Fruit fly (Drosophila melanogaster) whole organism, embryonic: ENCODE data around the gene SdhC.

Experiments used
- Ada2b ChIP-seq: fragments of 200-800 bp; sonication (Bioruptor generic); IDR thresholded peaks from 2 replicates; pipeline ENCODE4 v1.3.6; 2022; ENCODE audit warnings: missing biosample characterization, missing genetic modification characterization
- CG10959 ChIP-seq: fragments of 200-800 bp; sonication (Bioruptor generic); IDR thresholded peaks from 2 replicates; pipeline ENCODE4 v1.3.6; 2022; ENCODE audit warnings: missing biosample characterization, missing genetic modification characterization
- CG11247 ChIP-seq: fragments of 200-800 bp; sonication (Bioruptor generic); IDR thresholded peaks from 2 replicates; pipeline ENCODE4 v1.3.6; 2022; ENCODE audit warnings: missing biosample characterization, missing genetic modification characterization
- CG12071 ChIP-seq: fragments of 200-800 bp; sonication (Bioruptor generic); optimal IDR thresholded peaks from 3 replicates; lab custom pipeline; 2018; ENCODE audit warnings: missing biosample characterization, mild to moderate bottlenecking, missing genetic modification characterization
- CG12942 ChIP-seq: fragments of 200-800 bp; sonication (Bioruptor generic); optimal IDR thresholded peaks from 3 replicates; lab custom pipeline; 2016; ENCODE audit warnings: missing biosample characterization, missing genetic modification characterization
- CG15269 ChIP-seq: fragments of 200-800 bp; sonication (Bioruptor generic); optimal IDR thresholded peaks from 2 replicates; lab custom pipeline; 2018; ENCODE audit warnings: missing biosample characterization, mild to moderate bottlenecking, missing genetic modification characterization, moderate library complexity
- CG15479 ChIP-seq: fragments of 200-800 bp; sonication (Bioruptor generic); optimal IDR thresholded peaks from 3 replicates; lab custom pipeline; 2019; ENCODE audit warnings: missing biosample characterization, mild to moderate bottlenecking, missing genetic modification characterization, moderate library complexity
- CG1602 ChIP-seq: fragments of 200-800 bp; sonication (Bioruptor generic); optimal IDR thresholded peaks from 3 replicates; lab custom pipeline; 2016; ENCODE audit warnings: missing biosample characterization, missing genetic modification characterization
- CG16779 ChIP-seq: fragments of 200-800 bp; sonication (Bioruptor generic); IDR thresholded peaks from 2 replicates; pipeline ENCODE4 v1.3.6; 2022; ENCODE audit warnings: missing biosample characterization, missing genetic modification characterization
- CG17359 ChIP-seq: fragments of 200-800 bp; sonication (Bioruptor generic); optimal IDR thresholded peaks from 3 replicates; lab custom pipeline; 2018; ENCODE audit warnings: missing biosample characterization, mild to moderate bottlenecking, missing genetic modification characterization, moderate library complexity
- CG18262 ChIP-seq: fragments of 200-800 bp; optimal IDR thresholded peaks from 3 replicates; lab custom pipeline; 2019; ENCODE audit warnings: missing biosample characterization, mild to moderate bottlenecking, missing genetic modification characterization, moderate library complexity
- CG18619 ChIP-seq: fragments of 200-800 bp; sonication (Bioruptor generic); optimal IDR thresholded peaks from 3 replicates; lab custom pipeline; 2017; ENCODE audit warnings: missing biosample characterization, mild to moderate bottlenecking, missing genetic modification characterization
- CG31388 ChIP-seq: fragments of 200-800 bp; sonication (Bioruptor generic); optimal IDR thresholded peaks from 2 replicates; lab custom pipeline; 2016; ENCODE audit warnings: missing biosample characterization, missing genetic modification characterization
- CG3281 ChIP-seq: fragments of 200-800 bp; sonication (Bioruptor generic); optimal IDR thresholded peaks from 3 replicates; lab custom pipeline; 2017; ENCODE audit warnings: missing biosample characterization, mild to moderate bottlenecking, missing genetic modification characterization
- CG4282 ChIP-seq: fragments of 200-800 bp; sonication (Bioruptor generic); optimal IDR thresholded peaks from 2 replicates; lab custom pipeline; 2016; ENCODE audit warnings: missing biosample characterization, missing genetic modification characterization
- CG4360 ChIP-seq: fragments of 200-800 bp; sonication (Bioruptor generic); IDR thresholded peaks from 2 replicates; pipeline ENCODE4 v1.3.6; 2022; ENCODE audit warnings: missing biosample characterization, missing genetic modification characterization
- CG6791 ChIP-seq: fragments of 200-800 bp; sonication (Bioruptor generic); IDR thresholded peaks from 3 replicates; pipeline ENCODE4 v1.3.6; 2022; ENCODE audit warnings: missing biosample characterization, missing genetic modification characterization; ENCODE audit not compliant: partially characterized antibody
- CG7556 ChIP-seq: fragments of 200-800 bp; sonication (Bioruptor generic); optimal IDR thresholded peaks from 2 replicates; lab custom pipeline; 2017; ENCODE audit warnings: missing biosample characterization, mild to moderate bottlenecking, missing genetic modification characterization
- CG8924 ChIP-seq: fragments of 200-800 bp; optimal IDR thresholded peaks from 3 replicates; lab custom pipeline; 2019; ENCODE audit warnings: missing biosample characterization, mild to moderate bottlenecking, missing genetic modification characterization, moderate library complexity
- CrebB ChIP-seq: fragments of 200-800 bp; sonication (Bioruptor generic); optimal IDR thresholded peaks from 3 replicates; lab custom pipeline; 2018; ENCODE audit warnings: missing biosample characterization, mild to moderate bottlenecking, missing genetic modification characterization
- D ChIP-seq, 2 experiments: fragments of 200-800 bp in 1 of 2; fragments of >200 bp in 1 of 2; sonication (Bioruptor generic) in 1 of 2; optimal IDR thresholded peaks; 2 replicates in 1 of 2; 3 replicates in 1 of 2; lab custom pipeline; 2017; ENCODE audit warnings: mild to moderate bottlenecking in 1 of 2, missing biosample characterization in 1 of 2, missing genetic modification characterization in 1 of 2, missing genetic modification reagents in 1 of 2
- Deaf1 ChIP-seq: fragments of 200-800 bp; optimal IDR thresholded peaks from 3 replicates; lab custom pipeline; 2019; ENCODE audit warnings: missing biosample characterization, mild to moderate bottlenecking, missing genetic modification characterization, moderate library complexity
- Dip3 ChIP-seq: fragments of 200-800 bp; sonication (Bioruptor generic); optimal IDR thresholded peaks from 3 replicates; lab custom pipeline; 2016; ENCODE audit warnings: missing biosample characterization, missing genetic modification characterization
- GATAe ChIP-seq: fragments of 200-800 bp; sonication (Bioruptor generic); conservative IDR thresholded peaks from 2 replicates; pipeline ENCODE4 v1.3.6; 2022; ENCODE audit warnings: missing biosample characterization, missing genetic modification characterization
- HLH54F ChIP-seq: fragments of 200-800 bp; sonication (Bioruptor generic); optimal IDR thresholded peaks from 3 replicates; lab custom pipeline; 2016; ENCODE audit warnings: missing biosample characterization, missing genetic modification characterization
- HmgZ ChIP-seq: fragments of 200-800 bp; sonication (Bioruptor generic); optimal IDR thresholded peaks from 2 replicates; lab custom pipeline; 2018; ENCODE audit warnings: missing biosample characterization, mild to moderate bottlenecking, missing genetic modification characterization
- Hmx ChIP-seq: fragments of 200-800 bp; sonication (Bioruptor generic); optimal IDR thresholded peaks from 2 replicates; lab custom pipeline; 2016; ENCODE audit warnings: missing biosample characterization, missing genetic modification characterization
- Hr39 ChIP-seq: fragments of >200 bp; optimal IDR thresholded peaks from 2 replicates; lab custom pipeline; 2017
- NK7.1 ChIP-seq: fragments of 200-800 bp; sonication (Bioruptor generic); optimal IDR thresholded peaks from 3 replicates; lab custom pipeline; 2016; ENCODE audit warnings: missing biosample characterization, missing genetic modification characterization
- Optix ChIP-seq: fragments of 200-800 bp; sonication (Bioruptor generic); IDR thresholded peaks from 3 replicates; pipeline ENCODE4 v1.3.6; 2022; ENCODE audit warnings: missing biosample characterization, missing genetic modification characterization
- Scr ChIP-seq: fragments of 200-800 bp; sonication (Bioruptor generic); IDR thresholded peaks from 2 replicates; pipeline ENCODE4 v1.3.6; 2022; ENCODE audit warnings: missing biosample characterization, missing genetic modification characterization; ENCODE audit not compliant: partially characterized antibody
- Sry-δ ChIP-seq: fragments of 200-800 bp; sonication (Bioruptor generic); optimal IDR thresholded peaks from 2 replicates; lab custom pipeline; 2016; ENCODE audit warnings: missing biosample characterization, missing genetic modification characterization
- Usf ChIP-seq: fragments of 200-800 bp; sonication (Bioruptor generic); optimal IDR thresholded peaks from 2 replicates; lab custom pipeline; 2017; ENCODE audit warnings: missing genotype, missing biosample characterization, missing genetic modification characterization
- aop ChIP-seq: fragments of 200-800 bp; sonication (Bioruptor generic); IDR thresholded peaks from 2 replicates; pipeline ENCODE4 v1.3.6; 2022; ENCODE audit warnings: missing biosample characterization, missing genetic modification characterization
- ara ChIP-seq: fragments of 200-800 bp; sonication (Bioruptor generic); IDR thresholded peaks from 2 replicates; pipeline ENCODE4 v1.3.6; 2022; ENCODE audit warnings: missing biosample characterization, missing genetic modification characterization
- crol ChIP-seq: fragments of 200-800 bp; sonication (Bioruptor generic); IDR thresholded peaks from 2 replicates; pipeline ENCODE4 v1.3.6; 2022; ENCODE audit warnings: missing biosample characterization, missing genetic modification characterization
- cwo ChIP-seq: fragments of 200-800 bp; sonication (Bioruptor generic); optimal IDR thresholded peaks from 3 replicates; lab custom pipeline; 2017; ENCODE audit warnings: missing biosample characterization, missing genetic modification characterization, mild to moderate bottlenecking, moderate library complexity, missing genetic modification reagents
- dimm ChIP-seq: fragments of 200-800 bp; sonication (Bioruptor generic); IDR thresholded peaks from 2 replicates; pipeline ENCODE4 v1.3.6; 2022; ENCODE audit warnings: missing biosample characterization, missing genetic modification characterization
- dmrt99B ChIP-seq: fragments of 200-800 bp; sonication (Bioruptor generic); optimal IDR thresholded peaks from 2 replicates; lab custom pipeline; 2018; ENCODE audit warnings: missing biosample characterization, mild to moderate bottlenecking, missing genetic modification characterization, moderate library complexity
- fru ChIP-seq: fragments of >200 bp; optimal IDR thresholded peaks from 2 replicates; lab custom pipeline; 2017
- ham ChIP-seq: fragments of 200-800 bp; sonication (Bioruptor generic); IDR thresholded peaks from 2 replicates; pipeline ENCODE4 v1.3.6; 2022; ENCODE audit warnings: missing biosample characterization, missing genetic modification characterization
- lmd ChIP-seq: fragments of 200-800 bp; sonication (Bioruptor generic); IDR thresholded peaks from 2 replicates; pipeline ENCODE4 v1.3.6; 2022; ENCODE audit warnings: missing biosample characterization, missing genetic modification characterization
- nmo ChIP-seq: fragments of 200-800 bp; sonication (Bioruptor generic); optimal IDR thresholded peaks from 2 replicates; lab custom pipeline; 2018; ENCODE audit warnings: missing biosample characterization, mild to moderate bottlenecking, missing genetic modification characterization, moderate library complexity
- oc ChIP-seq: fragments of 200-800 bp; sonication (Bioruptor generic); optimal IDR thresholded peaks from 2 replicates; lab custom pipeline; 2018; ENCODE audit warnings: missing biosample characterization, mild to moderate bottlenecking, missing genetic modification characterization, moderate library complexity
- pb ChIP-seq: fragments of 200-800 bp; sonication (Bioruptor generic); optimal IDR thresholded peaks from 3 replicates; lab custom pipeline; 2016; ENCODE audit warnings: missing biosample characterization, missing genetic modification characterization
- pnt ChIP-seq: fragments of 200-800 bp; sonication (Bioruptor generic); optimal IDR thresholded peaks from 3 replicates; lab custom pipeline; 2016; ENCODE audit warnings: missing biosample characterization, missing genetic modification characterization
- pzg ChIP-seq: fragments of 200-800 bp; sonication (Bioruptor generic); optimal IDR thresholded peaks from 3 replicates; lab custom pipeline; 2018; ENCODE audit warnings: missing biosample characterization, mild to moderate bottlenecking, missing genetic modification characterization, moderate library complexity
- ranshi ChIP-seq: fragments of 200-800 bp; sonication (Bioruptor generic); IDR thresholded peaks from 2 replicates; pipeline ENCODE4 v1.3.6; 2022; ENCODE audit warnings: missing biosample characterization, missing genetic modification characterization
- sisA ChIP-seq: fragments of 200-800 bp; sonication (Bioruptor generic); IDR thresholded peaks from 2 replicates; pipeline ENCODE4 v1.3.6; 2022; ENCODE audit warnings: missing biosample characterization, missing genetic modification characterization
- ssp ChIP-seq: fragments of 200-800 bp; sonication (Bioruptor generic); IDR thresholded peaks from 2 replicates; pipeline ENCODE4 v1.3.6; 2022; ENCODE audit warnings: missing biosample characterization, missing genetic modification characterization
- tna ChIP-seq: fragments of 200-800 bp; sonication (Bioruptor generic); IDR thresholded peaks from 2 replicates; pipeline ENCODE4 v1.3.6; 2022; ENCODE audit warnings: missing biosample characterization, missing genetic modification characterization; ENCODE audit not compliant: partially characterized antibody
- zfh1 ChIP-seq: fragments of 200-800 bp; sonication (Bioruptor generic); IDR thresholded peaks from 3 replicates; pipeline ENCODE4 v1.3.6; 2022; ENCODE audit warnings: missing biosample characterization, missing genetic modification characterization

Gene SdhC

DNA sequence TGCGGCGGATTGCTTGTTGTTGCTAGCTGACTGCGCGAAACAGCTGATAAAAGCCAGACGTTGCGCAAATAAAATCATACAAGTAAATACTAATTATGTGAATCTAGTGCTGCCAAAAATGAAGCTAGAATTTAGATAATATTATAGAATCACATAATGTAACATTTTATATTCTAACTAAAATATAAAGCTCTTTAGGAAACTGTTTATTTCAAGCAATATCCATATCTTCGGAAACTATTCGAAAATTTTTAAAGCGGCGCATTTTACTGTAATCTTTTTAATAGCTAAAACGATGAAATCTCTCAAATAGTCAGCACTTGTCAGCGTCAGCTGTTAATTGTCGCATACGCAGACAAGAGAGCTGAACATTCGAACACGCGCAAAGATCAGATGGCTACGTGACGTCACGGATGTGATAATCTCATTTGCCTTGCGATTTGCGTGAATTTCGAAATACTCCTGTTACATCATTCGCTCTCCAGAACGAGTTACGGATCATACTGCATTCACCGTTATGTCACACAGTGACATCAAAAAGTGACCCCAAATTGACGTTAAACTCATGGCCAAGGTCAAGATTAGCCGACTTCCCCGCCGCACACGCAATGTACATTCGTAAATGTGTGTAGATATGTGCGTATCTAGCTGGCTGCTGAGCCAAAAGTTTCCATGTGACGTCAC is 33.5 kb upstream of the SdhC start (continued):
- TF ChIP-seq CG4282 (GFP tag; lab: Kevin White, UChicago) (no peak), ranshi (GFP tag; lab: Robert Waterston, UW) (no peak), CG10959 (GFP tag; lab: Robert Waterston, UW) (no peak), Hmx (GFP tag; lab: Kevin White, UChicago) (no peak), zfh1 (GFP tag; lab: Robert Waterston, UW) (no peak), CG11247 (GFP tag; lab: Robert Waterston, UW) (no peak), CG3281 (peak; percentile 79), CG18619 (GFP tag; lab: Kevin White, UChicago) (no peak), oc (tag; lab: Kevin White, UChicago) (no peak), HmgZ (tag; lab: Kevin White, UChicago) (no peak), Hr39 (lab: Kevin White, UChicago) (no peak), CG15479 (no peak), Usf (GFP tag; lab: Kevin White, UChicago) (no peak), pzg (no peak), NK7.1 (GFP tag; lab: Kevin White, UChicago) (no peak), CG6791 (GFP tag; lab: Robert Waterston, UW) (no peak), CG1602 (GFP tag; lab: Kevin White, UChicago) (no peak), CG31388 (GFP tag; lab: Kevin White, UChicago) (no peak), CG16779 (GFP tag; lab: Robert Waterston, UW) (no peak), tna (GFP tag; lab: Robert Waterston, UW) (no peak), ssp (no peak), aop (GFP tag; lab: Robert Waterston, UW) (no peak), GATAe (GFP tag; lab: Robert Waterston, UW) (no peak), Optix (GFP tag; lab: Robert Waterston, UW) (no peak), dmrt99B (tag; lab: Kevin White, UChicago) (no peak), CG15269 (no peak), Dip3 (no peak), D (optimal IDR thresholded peaks at IDR 0.05; lab: Kevin White, UChicago) (no peak), D (GFP tag; optimal IDR thresholded peaks at IDR 0.05; lab: Kevin White, UChicago) (no peak), Scr (GFP tag; lab: Robert Waterston, UW) (no peak), Sry-δ (GFP tag; lab: Kevin White, UChicago) (no peak), Ada2b (GFP tag; lab: Robert Waterston, UW) (no peak), CG12942 (GFP tag; lab: Kevin White, UChicago) (no peak), sisA (GFP tag; lab: Robert Waterston, UW) (no peak), CG18262 (tag; lab: Kevin White, UChicago) (peak; percentile 56), pb (no peak), HLH54F (no peak), nmo (GFP tag; lab: Kevin White, UChicago) (peak; percentile 48), ham (GFP tag; lab: Robert Waterston, UW) (no peak), Deaf1 (tag; lab: Kevin White, UChicago) (no peak), lmd (GFP tag; lab: Robert Waterston, UW) (no peak), crol (GFP tag; lab: Robert Waterston, UW) (no peak), CG12071 (GFP tag; lab: Kevin White, UChicago) (no peak), CG17359 (tag; lab: Kevin White, UChicago) (peak; percentile 57), dimm (no peak), fru (lab: Kevin White, UChicago) (no peak), CG7556 (peak; percentile 47), ara (no peak), CG8924 (tag; lab: Kevin White, UChicago) (no peak), cwo (GFP tag; lab: Kevin White, UChicago) (peak; percentile 55), CG4360 (GFP tag; lab: Robert Waterston, UW) (no peak), CrebB (no peak), pnt (GFP tag; lab: Kevin White, UChicago) (no peak)
